Fruit fly (Drosophila melanogaster): Measurements from ENCODE around the gene Anp.

The Anp gene

DNA sequence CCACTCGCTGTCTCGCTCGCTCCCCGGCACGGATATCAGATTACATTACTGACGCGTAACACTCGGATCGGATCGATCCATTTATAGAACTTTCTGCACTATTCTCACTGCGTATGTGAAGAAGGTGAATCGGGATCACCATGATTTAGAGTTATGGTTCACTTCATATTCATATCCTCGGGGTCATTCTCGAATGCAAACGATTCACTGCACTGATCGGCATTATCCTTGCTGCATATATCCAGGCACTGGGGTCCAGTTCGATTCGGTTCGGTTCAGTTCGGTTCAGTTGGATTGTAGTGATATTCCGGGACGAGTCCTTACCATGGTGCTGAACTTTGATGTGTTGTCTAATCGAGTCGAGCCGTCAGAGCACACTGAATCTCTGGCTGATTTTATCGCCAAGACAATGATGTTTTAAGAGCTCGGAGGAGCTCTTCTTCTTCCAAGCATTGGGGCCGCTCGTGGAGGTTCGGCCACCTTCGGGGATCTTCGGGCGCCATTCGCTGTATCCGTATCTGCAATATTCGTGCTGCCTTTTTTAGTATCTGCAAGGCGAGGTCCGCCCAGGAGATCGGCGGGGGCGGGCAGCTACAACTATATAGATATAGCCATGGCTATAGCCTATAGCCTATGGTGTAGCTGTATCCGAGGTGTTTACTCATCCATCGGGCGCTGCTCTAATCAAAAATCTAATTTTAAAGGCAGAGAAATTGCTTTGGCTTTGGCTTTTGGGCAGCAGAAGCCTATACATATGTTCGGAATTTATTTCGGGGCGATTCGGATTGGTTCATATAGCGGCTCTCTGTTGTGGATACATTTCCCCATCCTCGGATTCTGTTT, 35.4 kb upstream of the Anp start, which contains the start of gene Mlc2:
Mlc2 (minus strand) TSS at position 392 of the 843 bp plus-strand sequence.
- TF ChIP-seq pad (GFP tag; optimal IDR thresholded peaks at IDR 0.05), result peak; percentile 42
- no peak for TF ChIP-seq bab1 (GFP tag; optimal IDR thresholded peaks at IDR 0.05)

DNA sequence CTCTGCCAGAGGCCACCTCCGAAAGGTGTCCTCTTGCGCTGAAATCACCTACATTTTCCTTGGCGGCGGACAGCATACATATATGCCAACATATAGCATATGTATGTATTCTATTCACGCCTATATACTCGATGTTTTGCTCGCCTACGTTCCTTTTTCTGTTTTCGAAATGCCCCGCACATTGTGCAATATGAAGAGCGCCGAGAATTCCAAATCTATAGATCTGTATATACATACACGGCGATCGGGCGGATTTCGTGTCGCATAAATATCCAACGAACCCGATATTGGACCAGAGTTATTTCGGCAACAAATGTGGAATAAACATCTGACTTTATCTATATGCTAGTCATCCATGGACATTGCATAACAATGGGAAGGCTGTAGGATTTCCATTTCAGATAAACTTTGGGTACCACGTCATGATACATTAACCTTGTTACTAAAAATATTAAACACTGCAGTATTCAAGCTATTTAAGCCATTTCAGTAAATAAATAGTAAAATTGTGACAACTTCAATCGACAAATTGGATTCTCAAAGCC, 34.6 kb upstream of the Anp start:
- no peak for TF ChIP-seq Mnt (GFP tag; optimal IDR thresholded peaks at IDR 0.05)
- no peak for TF ChIP-seq bab1 (GFP tag; optimal IDR thresholded peaks at IDR 0.05)
- no peak for TF ChIP-seq CG5204 (GFP tag; optimal IDR thresholded peaks at IDR 0.05)
- no peak for TF ChIP-seq CG33017 (tag; optimal IDR thresholded peaks at IDR 0.05)
- TF ChIP-seq CG7045 (GFP tag; optimal IDR thresholded peaks at IDR 0.05), result no peak
- no peak for TF ChIP-seq cic (GFP tag; optimal IDR thresholded peaks at IDR 0.05)
- no peak for TF ChIP-seq CG7101 (tag; optimal IDR thresholded peaks at IDR 0.05)
- TF ChIP-seq CG12768 (GFP tag; optimal IDR thresholded peaks at IDR 0.05), result no peak
- TF ChIP-seq toe (GFP tag; optimal IDR thresholded peaks at IDR 0.05), result no peak
- TF ChIP-seq cnc (optimal IDR thresholded peaks at IDR 0.05), result no peak
- no peak for TF ChIP-seq Hr96 (GFP tag; optimal IDR thresholded peaks at IDR 0.05)
- no peak for TF ChIP-seq CG1620 (GFP tag; optimal IDR thresholded peaks at IDR 0.05)
- TF ChIP-seq CG11617 (GFP tag; optimal IDR thresholded peaks at IDR 0.05), result no peak
- TF ChIP-seq kay (GFP tag; ENCODE audit: borderline replicate concordance), result no peak

DNA sequence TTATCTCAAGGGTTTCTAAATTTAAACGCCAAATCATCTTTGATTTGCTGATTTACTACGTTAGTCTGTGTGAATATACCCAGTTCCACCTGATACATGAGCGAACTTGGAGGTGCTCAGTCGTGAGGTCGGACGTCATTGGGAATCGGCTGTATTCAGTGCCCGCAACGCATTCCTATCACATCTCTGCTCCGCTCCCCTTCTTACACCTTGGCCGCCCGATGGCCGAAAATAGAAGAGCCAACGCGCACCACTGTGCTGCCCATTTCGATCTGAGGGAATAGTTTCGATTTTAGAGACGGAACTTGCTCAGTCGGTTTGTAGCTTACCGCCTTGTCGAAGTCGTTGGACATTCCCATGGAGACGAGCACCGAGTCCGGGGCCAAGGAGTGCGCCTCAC, 33.4 kb upstream of the Anp start:
- TF ChIP-seq CG7101 (tag; optimal IDR thresholded peaks at IDR 0.05), result no peak
- TF ChIP-seq pad (GFP tag; optimal IDR thresholded peaks at IDR 0.05), result no peak
- TF ChIP-seq CG11617 (GFP tag; optimal IDR thresholded peaks at IDR 0.05), result no peak
- TF ChIP-seq tj (GFP tag; optimal IDR thresholded peaks at IDR 0.05), result no peak
- TF ChIP-seq CG14711 (tag; optimal IDR thresholded peaks at IDR 0.05), result no peak
- TF ChIP-seq CG12768 (GFP tag; optimal IDR thresholded peaks at IDR 0.05), result no peak
- TF ChIP-seq Hr96 (GFP tag; optimal IDR thresholded peaks at IDR 0.05), result no peak
- no peak for TF ChIP-seq ovo (GFP tag; optimal IDR thresholded peaks at IDR 0.05)
- no peak for TF ChIP-seq toe (GFP tag; optimal IDR thresholded peaks at IDR 0.05)
- TF ChIP-seq kay (GFP tag; ENCODE audit: borderline replicate concordance), result no peak
- no peak for TF ChIP-seq Mnt (GFP tag; optimal IDR thresholded peaks at IDR 0.05)
- no peak for TF ChIP-seq bab1 (GFP tag; optimal IDR thresholded peaks at IDR 0.05)
- no peak for TF ChIP-seq CG33017 (tag; optimal IDR thresholded peaks at IDR 0.05)
- TF ChIP-seq cic (GFP tag; optimal IDR thresholded peaks at IDR 0.05), result no peak
- TF ChIP-seq CG1620 (GFP tag; optimal IDR thresholded peaks at IDR 0.05), result no peak
- no peak for TF ChIP-seq Crg-1 (GFP tag; optimal IDR thresholded peaks at IDR 0.05)
- TF ChIP-seq cnc (optimal IDR thresholded peaks at IDR 0.05), result no peak
- TF ChIP-seq CG7045 (GFP tag; optimal IDR thresholded peaks at IDR 0.05), result no peak

DNA sequence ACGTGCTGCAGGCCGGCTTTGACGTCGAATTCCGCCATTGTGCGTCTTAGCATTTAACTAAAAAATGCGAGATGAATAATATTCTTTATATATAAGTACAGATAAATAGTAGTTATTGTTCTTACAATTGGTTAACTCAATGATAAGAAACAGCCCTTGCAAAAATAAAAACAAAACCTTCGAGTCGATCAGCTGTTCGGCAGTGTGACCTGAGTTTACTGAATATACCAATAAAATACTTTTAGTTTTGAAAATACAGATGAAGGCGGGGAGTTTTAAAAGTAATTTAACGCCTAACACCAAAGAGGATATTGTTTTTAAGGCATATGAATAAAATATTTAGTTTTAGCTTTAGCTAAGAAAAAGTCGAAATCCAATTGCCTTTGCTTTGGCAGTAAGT, 32.3 kb upstream of the Anp start, which contains the start of the genes CG1983 and CG15530:
CG1983 (minus strand) TSS at position 207 of the 400 bp plus-strand sequence.
CG15530 (plus strand) TSS at position 384 of the 400 bp plus-strand sequence.
- TF ChIP-seq kay (GFP tag; ENCODE audit: borderline replicate concordance) (peak; percentile 82), toe (GFP tag; optimal IDR thresholded peaks at IDR 0.05) (no peak), Mnt (GFP tag; optimal IDR thresholded peaks at IDR 0.05) (no peak)

DNA sequence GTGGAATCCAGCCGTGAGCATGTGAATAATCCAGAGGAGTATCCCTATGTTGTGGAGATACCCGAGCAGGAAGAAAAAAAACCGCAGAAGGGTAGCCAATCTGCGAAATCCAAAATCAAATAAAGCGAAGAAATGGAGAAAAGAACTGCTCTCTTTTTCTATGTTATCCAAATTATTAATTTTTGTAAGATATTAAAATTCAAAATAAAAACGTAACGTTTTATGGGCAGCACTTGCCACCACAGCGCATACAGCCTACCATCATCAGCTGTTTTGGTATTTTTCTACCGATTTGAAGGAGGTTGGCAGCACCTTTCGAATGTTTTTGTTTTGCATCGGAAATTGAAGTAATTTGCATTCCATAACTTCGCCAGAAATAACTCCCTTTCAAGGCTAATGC, 29.8 kb upstream of the Anp start, which contains the start of gene Bet5:
Bet5 (plus strand) TSS at position 299 of the 400 bp plus-strand sequence.
- no peak for TF ChIP-seq CG12768 (GFP tag; optimal IDR thresholded peaks at IDR 0.05)
- no peak for TF ChIP-seq CG11617 (GFP tag; optimal IDR thresholded peaks at IDR 0.05)

DNA sequence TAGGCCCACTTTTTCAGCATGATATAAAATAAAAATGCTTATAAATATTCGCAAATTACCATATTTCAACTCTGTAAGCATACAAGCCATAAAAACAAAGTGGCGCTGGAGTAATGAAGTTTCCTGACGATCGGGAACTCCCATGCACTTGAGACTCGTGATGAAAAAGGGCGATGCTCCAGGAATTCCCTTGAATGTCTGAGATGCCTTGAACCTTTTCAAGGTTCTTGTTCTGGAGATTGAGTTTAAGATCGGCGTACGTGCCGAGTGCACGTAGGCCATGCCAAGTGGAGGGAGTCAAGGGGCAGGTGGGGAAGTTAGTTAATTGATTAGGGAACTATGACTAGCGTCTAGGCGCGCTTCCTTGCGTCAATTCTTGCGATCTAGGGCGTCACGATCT, 25.9 kb upstream of the Anp start:
- TF ChIP-seq Mnt (GFP tag; optimal IDR thresholded peaks at IDR 0.05), result no peak
- TF ChIP-seq Crg-1 (GFP tag; optimal IDR thresholded peaks at IDR 0.05), result no peak
- TF ChIP-seq CG14711 (tag; optimal IDR thresholded peaks at IDR 0.05), result no peak
- no peak for TF ChIP-seq CG11617 (GFP tag; optimal IDR thresholded peaks at IDR 0.05)
- TF ChIP-seq cnc (optimal IDR thresholded peaks at IDR 0.05), result no peak
- TF ChIP-seq CG1620 (GFP tag; optimal IDR thresholded peaks at IDR 0.05), result no peak
- TF ChIP-seq CG7101 (tag; optimal IDR thresholded peaks at IDR 0.05), result no peak
- TF ChIP-seq CG7045 (GFP tag; optimal IDR thresholded peaks at IDR 0.05), result no peak

DNA sequence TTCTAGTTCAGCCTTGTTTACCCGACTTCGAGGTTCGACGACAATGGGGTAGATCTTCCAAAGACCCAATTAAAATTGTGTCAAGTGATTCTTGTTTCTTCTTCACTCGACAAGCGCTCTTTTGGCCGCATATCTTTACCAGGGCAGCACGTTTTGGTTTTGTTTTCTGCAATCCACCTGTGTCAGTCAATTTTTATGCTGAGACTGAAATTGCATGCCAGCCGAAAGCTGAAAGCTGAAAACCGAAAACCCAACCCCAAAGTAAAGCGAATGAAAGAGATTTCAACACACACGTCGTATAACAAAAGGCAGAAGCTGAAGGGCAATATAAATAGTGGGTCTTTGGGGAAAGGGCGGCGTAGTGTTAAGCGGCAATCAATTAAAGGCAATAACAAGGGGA, 20.4 kb upstream of the Anp start:
- no peak for TF ChIP-seq pad (GFP tag; optimal IDR thresholded peaks at IDR 0.05)
- peak; percentile 99 for TF ChIP-seq tj (GFP tag; optimal IDR thresholded peaks at IDR 0.05)

DNA sequence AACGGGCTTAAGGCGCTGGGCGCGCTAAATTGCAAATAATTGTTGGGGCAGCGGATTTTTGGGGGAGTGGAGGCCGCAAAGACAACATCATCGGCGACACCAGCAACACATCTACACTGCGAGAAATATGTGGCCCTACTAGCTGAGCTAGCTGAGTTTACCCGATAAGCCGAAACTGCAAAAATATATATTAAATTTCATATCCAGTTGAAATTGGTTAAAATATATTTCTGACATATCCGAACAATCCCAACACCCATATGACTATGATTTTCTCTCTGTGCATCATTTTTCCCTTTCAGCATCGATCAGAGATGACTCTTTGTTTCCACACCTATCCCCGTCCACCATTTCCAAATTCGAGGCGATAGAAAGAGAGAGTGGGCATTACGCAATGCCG, 19.9 kb upstream of the Anp start:
- TF ChIP-seq CG1620 (GFP tag; optimal IDR thresholded peaks at IDR 0.05) (no peak), Clk (GFP tag; optimal IDR thresholded peaks at IDR 0.05) (no peak), tj (GFP tag; optimal IDR thresholded peaks at IDR 0.05) (no peak), CG33017 (tag; optimal IDR thresholded peaks at IDR 0.05) (no peak), Hr96 (GFP tag; optimal IDR thresholded peaks at IDR 0.05) (no peak), Crg-1 (GFP tag; optimal IDR thresholded peaks at IDR 0.05) (no peak), Mnt (GFP tag; optimal IDR thresholded peaks at IDR 0.05) (no peak)
